Fruit fly (Drosophila melanogaster): Measurements from ENCODE around the gene CG17738.

The CG17738 gene

DNA sequence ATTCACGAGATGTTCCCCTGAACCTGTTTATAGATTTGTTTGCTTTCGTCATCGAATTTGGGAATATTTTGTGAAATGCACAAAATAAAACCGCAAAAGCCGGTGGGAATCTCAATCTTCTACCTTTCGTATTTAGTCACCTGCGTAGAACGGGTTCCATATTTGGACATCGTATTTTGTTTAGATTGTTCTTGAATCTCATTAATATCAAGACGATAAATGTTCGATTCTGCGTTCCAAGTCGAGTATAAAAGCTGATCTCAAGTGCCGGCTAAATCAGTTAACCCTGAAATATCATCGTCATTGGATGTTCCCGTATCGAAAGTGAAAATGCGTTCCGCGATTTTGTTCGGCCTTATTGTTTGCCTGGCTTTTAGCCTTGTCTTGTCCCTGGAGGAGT, at the start of gene CG17738:
Gene CG17738, plus strand, starts transcription at position 301 of the 400 bp plus-strand sequence.
- TF ChIP-seq psq (optimal IDR thresholded peaks at IDR 0.05) (no peak), pan (optimal IDR thresholded peaks at IDR 0.05) (no peak), Dll (optimal IDR thresholded peaks at IDR 0.05) (no peak), usp (GFP tag; optimal IDR thresholded peaks at IDR 0.05) (no peak), CG8478 (optimal IDR thresholded peaks at IDR 0.05) (no peak), EcR (GFP tag; optimal IDR thresholded peaks at IDR 0.05) (no peak)

DNA sequence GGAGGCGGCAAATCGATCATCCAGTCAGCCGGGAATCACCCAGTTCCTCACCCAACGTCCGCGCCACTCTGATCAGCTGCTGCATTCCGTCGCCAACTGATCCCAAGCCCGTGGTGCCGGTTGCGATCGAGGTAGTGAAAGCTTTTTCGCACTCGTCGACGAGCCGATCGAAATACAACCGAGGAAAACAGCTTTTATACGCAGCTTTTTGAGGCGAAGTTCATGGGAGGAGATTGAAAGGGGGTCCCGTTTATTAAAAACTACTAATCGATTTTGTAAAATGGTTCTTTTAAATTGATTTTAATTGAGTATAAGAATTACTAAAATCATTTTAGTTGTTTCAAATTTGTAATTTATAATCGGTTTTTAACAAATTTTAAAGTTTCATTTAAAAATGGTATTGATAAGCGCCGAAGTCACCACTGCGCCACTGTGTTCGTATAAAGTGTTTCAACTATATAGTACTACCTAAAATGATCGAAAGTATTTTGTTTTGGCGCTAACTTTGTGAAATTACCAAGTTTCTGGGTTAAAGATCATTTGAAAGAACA, 49.2 kb upstream of the CG17738 start, which contains the start of gene CG4860:
Gene CG4860, minus strand, starts transcription at position 99 of the 551 bp plus-strand sequence.
- no peak for TF ChIP-seq psq (optimal IDR thresholded peaks at IDR 0.05)
- no peak for TF ChIP-seq EcR (GFP tag; optimal IDR thresholded peaks at IDR 0.05)
- TF ChIP-seq usp (GFP tag; optimal IDR thresholded peaks at IDR 0.05) = no peak
- TF ChIP-seq Dll (optimal IDR thresholded peaks at IDR 0.05) = no peak
- TF ChIP-seq CG8478 (optimal IDR thresholded peaks at IDR 0.05) = no peak
- TF ChIP-seq pan (optimal IDR thresholded peaks at IDR 0.05) = no peak

DNA sequence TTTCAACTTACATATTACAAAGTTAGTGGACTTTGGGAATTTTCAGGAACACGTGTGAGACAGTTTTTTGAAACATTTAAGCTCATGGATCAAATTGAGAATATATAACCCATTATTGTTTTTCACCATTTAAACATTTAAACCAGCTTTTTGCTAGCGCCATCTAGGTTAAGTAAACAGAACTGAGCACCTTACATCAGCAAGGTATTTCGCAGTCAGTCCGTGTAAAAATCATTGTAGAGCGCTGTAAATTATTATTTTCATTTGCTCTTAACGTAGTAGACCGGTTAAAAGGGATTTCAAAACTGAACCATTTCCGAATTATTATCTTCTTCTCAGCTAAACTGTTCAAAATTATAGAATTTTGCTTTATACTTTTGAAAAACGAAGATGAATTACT, 48.6 kb upstream of the CG17738 start, which contains the start of gene Rsbp15:
Gene Rsbp15, plus strand, starts transcription at position 295 of the 400 bp plus-strand sequence.
- no peak for TF ChIP-seq Dll (optimal IDR thresholded peaks at IDR 0.05)
- no peak for TF ChIP-seq EcR (GFP tag; optimal IDR thresholded peaks at IDR 0.05)
- TF ChIP-seq pan (optimal IDR thresholded peaks at IDR 0.05) = no peak
- TF ChIP-seq psq (optimal IDR thresholded peaks at IDR 0.05) = no peak
- TF ChIP-seq CG8478 (optimal IDR thresholded peaks at IDR 0.05) = no peak
- TF ChIP-seq usp (GFP tag; optimal IDR thresholded peaks at IDR 0.05) = no peak

DNA sequence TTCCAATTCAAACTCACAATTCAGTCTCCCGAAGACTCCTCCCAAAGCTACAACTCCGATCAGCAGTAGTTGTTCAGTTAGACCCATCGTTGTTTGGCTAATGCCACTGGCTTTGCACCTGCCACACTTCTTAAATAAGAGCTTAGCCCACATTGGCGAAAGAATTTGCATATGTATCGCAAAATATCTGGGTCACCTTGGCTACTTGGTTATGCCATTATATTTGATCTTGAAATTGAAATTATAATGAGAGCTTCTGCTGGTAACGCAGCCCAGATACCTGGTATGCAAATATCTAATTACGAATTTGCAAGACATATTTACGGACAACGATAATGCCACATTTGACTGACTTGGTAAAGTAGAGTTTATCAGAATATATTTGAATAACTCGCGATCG, 45.8 kb upstream of the CG17738 start, which contains the start of gene CG17404:
Gene CG17404, minus strand, starts transcription at position 101 of the 400 bp plus-strand sequence.
- TF ChIP-seq pan (optimal IDR thresholded peaks at IDR 0.05) (no peak), Dll (optimal IDR thresholded peaks at IDR 0.05) (no peak), CG8478 (optimal IDR thresholded peaks at IDR 0.05) (no peak), EcR (GFP tag; optimal IDR thresholded peaks at IDR 0.05) (no peak), psq (optimal IDR thresholded peaks at IDR 0.05) (no peak), usp (GFP tag; optimal IDR thresholded peaks at IDR 0.05) (no peak)

DNA sequence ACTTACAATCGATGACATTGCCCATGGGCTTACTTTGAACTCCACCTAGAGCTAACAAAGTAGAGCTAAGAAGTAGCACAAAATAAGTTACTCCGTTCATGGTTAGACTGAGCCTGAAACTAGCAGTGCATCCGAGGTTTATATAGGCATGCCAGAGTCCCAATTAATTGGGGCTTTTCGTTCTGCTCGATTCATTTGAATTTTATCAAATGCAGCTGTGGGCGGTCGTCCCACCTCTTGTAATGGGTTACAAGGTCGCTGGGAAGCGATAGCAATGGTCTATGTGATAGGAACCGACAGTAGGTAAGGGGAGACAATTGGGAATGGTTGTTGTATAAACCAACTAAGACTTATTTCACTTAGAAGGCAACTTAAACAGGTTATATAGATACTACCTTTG, 44.5 kb upstream of the CG17738 start, which contains the start of gene CG12256:
Gene CG12256, minus strand, starts transcription at position 101 of the 400 bp plus-strand sequence.
- TF ChIP-seq EcR (GFP tag; optimal IDR thresholded peaks at IDR 0.05) (no peak), Dll (optimal IDR thresholded peaks at IDR 0.05) (no peak), pan (optimal IDR thresholded peaks at IDR 0.05) (no peak), CG8478 (optimal IDR thresholded peaks at IDR 0.05) (no peak), psq (optimal IDR thresholded peaks at IDR 0.05) (no peak)

DNA sequence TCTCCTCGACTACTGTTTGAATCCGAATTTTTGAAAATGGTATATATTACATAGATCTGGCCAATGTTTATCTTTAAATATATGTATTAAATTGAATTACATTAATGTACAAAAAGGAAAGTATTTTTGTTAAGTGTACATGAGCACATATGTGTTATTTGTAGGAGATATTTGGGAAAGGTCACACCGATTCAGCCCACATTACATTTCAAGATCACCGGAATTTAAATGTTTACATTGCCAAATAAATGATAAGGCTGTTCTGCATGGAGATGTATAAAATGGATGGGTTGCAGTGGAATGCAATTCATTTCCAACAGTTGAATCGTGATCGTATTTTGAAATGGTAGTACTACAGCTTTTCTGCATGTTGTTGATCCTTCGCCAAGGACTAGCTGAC, 41.6 kb upstream of the CG17738 start, which contains the start of gene CG3916:
Gene CG3916, plus strand, starts transcription at position 301 of the 400 bp plus-strand sequence.
- TF ChIP-seq usp (GFP tag; optimal IDR thresholded peaks at IDR 0.05) (no peak), pan (optimal IDR thresholded peaks at IDR 0.05) (no peak), EcR (GFP tag; optimal IDR thresholded peaks at IDR 0.05) (no peak), psq (optimal IDR thresholded peaks at IDR 0.05) (no peak), Dll (optimal IDR thresholded peaks at IDR 0.05) (no peak), CG8478 (optimal IDR thresholded peaks at IDR 0.05) (no peak)

DNA sequence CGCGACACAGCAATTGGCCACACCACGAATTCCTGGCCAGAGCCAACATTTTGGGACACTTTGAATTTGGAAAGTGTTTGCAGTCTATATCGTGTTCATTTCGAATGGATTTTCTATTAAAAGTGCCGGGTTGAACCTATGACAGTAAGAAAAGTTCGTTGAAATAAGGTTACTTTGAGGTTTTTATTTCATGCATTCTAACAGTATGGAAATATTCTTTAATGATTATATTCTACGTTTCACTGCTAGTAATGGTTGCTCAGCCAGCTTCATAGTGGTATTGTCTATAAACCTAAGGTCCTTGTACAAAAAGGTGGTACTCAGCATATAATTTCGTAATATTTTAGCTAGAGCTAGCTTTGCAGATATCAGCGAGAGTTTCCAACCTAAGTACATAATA, 38.1 kb upstream of the CG17738 start, which contains the start of gene Pglym87:
Gene Pglym87, minus strand, starts transcription at position 101 of the 400 bp plus-strand sequence.
- TF ChIP-seq Dll (optimal IDR thresholded peaks at IDR 0.05) (no peak), EcR (GFP tag; optimal IDR thresholded peaks at IDR 0.05) (no peak), usp (GFP tag; optimal IDR thresholded peaks at IDR 0.05) (no peak), CG8478 (optimal IDR thresholded peaks at IDR 0.05) (no peak), psq (optimal IDR thresholded peaks at IDR 0.05) (no peak), pan (optimal IDR thresholded peaks at IDR 0.05) (no peak)

DNA sequence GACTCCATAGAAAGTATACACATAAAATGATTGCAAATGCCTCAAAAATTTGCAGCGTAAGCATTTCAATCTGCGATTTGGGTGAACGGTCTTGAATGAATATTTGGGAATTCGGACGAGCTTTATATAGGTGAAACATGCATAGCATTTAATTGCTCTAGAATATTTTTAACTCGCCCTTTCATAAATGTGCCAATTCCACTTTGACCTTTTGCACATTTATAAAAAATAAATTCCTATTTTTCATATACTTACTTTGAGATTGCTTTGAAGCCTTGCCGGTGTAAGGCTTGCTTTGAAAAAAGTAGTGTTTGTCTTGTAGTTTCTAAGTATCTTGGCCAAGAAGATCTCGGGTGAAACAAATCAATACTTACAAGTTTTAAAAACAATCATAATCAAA, 36.1 kb upstream of the CG17738 start, which contains the start of gene Cyp313a5:
Gene Cyp313a5, minus strand, starts transcription at position 101 of the 400 bp plus-strand sequence.
- no peak for TF ChIP-seq psq (optimal IDR thresholded peaks at IDR 0.05)

DNA sequence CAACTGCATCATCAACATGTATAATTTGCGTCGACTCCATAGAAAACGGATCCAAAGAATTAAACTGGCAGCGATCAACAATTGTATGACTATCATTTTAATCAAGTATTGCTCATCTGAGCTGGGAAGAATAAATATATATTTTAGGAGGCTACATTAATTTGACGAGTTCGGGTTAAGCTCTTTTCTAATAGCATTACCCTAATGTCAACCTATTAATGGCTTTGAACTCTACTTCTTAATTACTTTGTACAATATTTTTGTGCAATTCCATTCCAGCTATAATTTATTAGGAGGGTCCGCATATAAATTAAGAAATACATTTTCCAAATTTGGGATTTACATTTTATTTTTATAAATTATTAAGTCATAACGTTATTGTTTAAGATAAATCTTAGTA, 33.9 kb upstream of the CG17738 start, which contains the start of gene Cyp313a2:
Gene Cyp313a2, minus strand, starts transcription at position 101 of the 400 bp plus-strand sequence.
- TF ChIP-seq psq (optimal IDR thresholded peaks at IDR 0.05) = no peak
- TF ChIP-seq Dll (optimal IDR thresholded peaks at IDR 0.05) = no peak
- TF ChIP-seq pan (optimal IDR thresholded peaks at IDR 0.05) = no peak
- no peak for TF ChIP-seq usp (GFP tag; optimal IDR thresholded peaks at IDR 0.05)
- no peak for TF ChIP-seq CG8478 (optimal IDR thresholded peaks at IDR 0.05)
- no peak for TF ChIP-seq EcR (GFP tag; optimal IDR thresholded peaks at IDR 0.05)

DNA sequence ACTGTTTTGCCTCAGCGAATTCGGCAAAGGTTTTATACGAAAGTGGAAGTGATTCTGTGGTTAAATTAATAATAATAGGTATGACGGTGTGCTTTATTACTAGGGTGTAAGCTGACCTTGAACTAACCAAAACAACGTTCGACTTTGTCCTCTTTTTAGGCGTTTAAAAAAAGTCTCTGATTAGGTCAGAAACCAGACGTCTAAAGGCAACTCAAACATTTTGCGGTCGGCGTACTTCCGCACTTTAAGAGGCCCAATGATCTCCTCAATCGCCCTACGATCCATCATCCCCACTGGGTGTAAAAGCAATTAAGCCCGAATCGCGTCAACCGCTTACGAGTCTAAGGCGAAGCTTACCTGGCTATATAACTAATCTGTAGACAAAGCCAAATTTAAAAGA, 31.5 kb upstream of the CG17738 start, which contains the start of gene Cyp313a3:
Gene Cyp313a3, minus strand, starts transcription at position 101 of the 400 bp plus-strand sequence.
- TF ChIP-seq pan (optimal IDR thresholded peaks at IDR 0.05) (no peak), EcR (GFP tag; optimal IDR thresholded peaks at IDR 0.05) (no peak), Dll (optimal IDR thresholded peaks at IDR 0.05) (no peak), CG8478 (optimal IDR thresholded peaks at IDR 0.05) (no peak), psq (optimal IDR thresholded peaks at IDR 0.05) (no peak), usp (GFP tag; optimal IDR thresholded peaks at IDR 0.05) (no peak)

DNA sequence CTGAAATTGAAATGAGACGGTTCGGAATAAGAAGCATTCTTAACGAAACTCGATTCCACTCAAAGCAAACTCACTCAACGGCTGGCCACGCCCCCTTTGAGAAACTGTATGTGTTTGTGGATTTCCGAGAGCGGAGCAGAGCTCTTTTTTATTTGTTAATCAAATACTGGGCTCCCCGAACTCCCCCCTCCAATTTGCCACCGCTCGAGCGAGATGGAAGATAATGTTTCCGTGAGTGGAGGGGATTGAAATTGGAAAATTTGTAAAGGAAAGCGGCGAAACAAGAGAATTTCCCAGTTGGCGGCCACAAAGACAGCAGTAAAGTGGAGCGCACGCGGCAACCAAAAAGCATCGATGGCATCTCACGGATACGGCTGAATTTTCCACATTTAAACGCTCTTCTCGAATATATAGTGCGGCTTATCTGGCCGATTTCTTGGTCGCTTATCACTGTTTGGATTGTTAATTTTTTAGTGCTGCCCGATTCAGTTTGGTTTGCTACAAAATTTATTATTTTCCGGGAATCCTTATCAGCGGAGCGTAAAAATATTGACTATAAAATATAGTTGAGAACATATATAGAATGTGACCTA, 26.1 kb upstream of the CG17738 start:
- no peak for TF ChIP-seq Dll (optimal IDR thresholded peaks at IDR 0.05)
- TF ChIP-seq pan (optimal IDR thresholded peaks at IDR 0.05) = no peak
- no peak for TF ChIP-seq CG8478 (optimal IDR thresholded peaks at IDR 0.05)
- TF ChIP-seq psq (optimal IDR thresholded peaks at IDR 0.05) = no peak
- TF ChIP-seq usp (GFP tag; optimal IDR thresholded peaks at IDR 0.05) = no peak
- no peak for TF ChIP-seq EcR (GFP tag; optimal IDR thresholded peaks at IDR 0.05)

DNA sequence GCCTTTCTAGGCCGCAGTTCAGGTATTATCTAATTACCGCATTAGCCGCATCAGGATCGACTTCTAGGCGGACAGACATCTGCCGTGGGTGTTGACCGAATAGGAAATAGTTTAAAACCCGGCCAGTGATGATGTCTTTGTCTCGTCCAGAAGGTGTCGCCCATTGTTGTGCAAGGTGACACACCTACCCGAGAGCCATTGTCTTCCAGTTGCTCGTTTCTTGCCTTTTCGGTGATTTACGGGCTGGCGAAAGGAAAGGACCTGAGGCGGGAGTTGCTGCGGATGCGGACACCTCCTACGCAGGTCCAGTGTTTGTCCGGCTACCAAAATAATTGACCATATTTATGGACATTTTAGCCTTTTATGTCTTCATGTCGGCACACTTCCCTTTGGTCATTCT, 22.4 kb upstream of the CG17738 start:
- TF ChIP-seq pan (optimal IDR thresholded peaks at IDR 0.05) (no peak), EcR (GFP tag; optimal IDR thresholded peaks at IDR 0.05) (no peak), usp (GFP tag; optimal IDR thresholded peaks at IDR 0.05) (no peak), psq (optimal IDR thresholded peaks at IDR 0.05) (no peak), CG8478 (optimal IDR thresholded peaks at IDR 0.05) (no peak), Dll (optimal IDR thresholded peaks at IDR 0.05) (no peak)

Data from whole organism.